Fruit fly (Drosophila melanogaster): ENCODE data around the gene CG3309.

CG3309 gene

DNA sequence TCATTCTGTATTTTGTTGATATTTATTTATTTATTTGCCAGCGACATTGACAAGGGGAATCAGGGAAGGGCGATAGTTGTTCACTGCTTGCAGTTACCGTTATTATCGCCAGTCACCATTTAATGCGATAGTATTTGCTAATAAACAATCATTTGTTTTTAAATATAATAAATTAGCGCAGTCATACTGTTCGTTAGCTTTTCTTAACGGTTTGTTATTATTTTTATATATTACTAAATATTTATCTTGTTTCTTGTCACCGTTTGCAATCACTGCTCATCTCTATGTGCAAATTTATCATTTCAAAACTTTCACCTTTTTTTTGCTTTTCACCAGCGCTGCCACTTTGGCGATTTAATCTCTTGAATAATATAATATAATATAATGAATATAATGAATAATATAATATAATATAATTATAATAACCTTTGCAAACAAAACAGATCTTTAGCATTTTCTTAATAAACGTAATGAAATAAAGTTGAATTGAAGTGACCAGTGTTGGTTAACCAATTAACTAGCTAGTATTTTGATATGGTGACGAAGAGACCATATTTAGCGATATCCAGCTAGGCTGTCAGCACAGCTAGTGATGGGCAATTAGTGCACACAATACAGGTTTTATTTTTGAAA lies at the start of gene CG3309, which contains the start of gene XRCC1 (continued):
- TF ChIP-seq Hr39 (GFP tag; optimal IDR thresholded peaks at IDR 0.05) (peak; percentile 43), OdsH (GFP tag; optimal IDR thresholded peaks at IDR 0.05) (peak; percentile 51), lz (GFP tag; optimal IDR thresholded peaks at IDR 0.05) (peak; percentile 33), fd85E (GFP tag; optimal IDR thresholded peaks at IDR 0.05) (no peak), Smox (GFP tag; optimal IDR thresholded peaks at IDR 0.05) (peak; percentile 48), CG6163 (GFP tag; IDR thresholded peaks at IDR 0.05) (peak; percentile 60), CG8632 (GFP tag; optimal IDR thresholded peaks at IDR 0.05) (peak; percentile 29), CG6792 (GFP tag; optimal IDR thresholded peaks at IDR 0.05) (peak; percentile 1), Sox102F (GFP tag; optimal IDR thresholded peaks at IDR 0.05) (peak; percentile 23), Hr38 (GFP tag; optimal IDR thresholded peaks at IDR 0.05) (no peak)

DNA sequence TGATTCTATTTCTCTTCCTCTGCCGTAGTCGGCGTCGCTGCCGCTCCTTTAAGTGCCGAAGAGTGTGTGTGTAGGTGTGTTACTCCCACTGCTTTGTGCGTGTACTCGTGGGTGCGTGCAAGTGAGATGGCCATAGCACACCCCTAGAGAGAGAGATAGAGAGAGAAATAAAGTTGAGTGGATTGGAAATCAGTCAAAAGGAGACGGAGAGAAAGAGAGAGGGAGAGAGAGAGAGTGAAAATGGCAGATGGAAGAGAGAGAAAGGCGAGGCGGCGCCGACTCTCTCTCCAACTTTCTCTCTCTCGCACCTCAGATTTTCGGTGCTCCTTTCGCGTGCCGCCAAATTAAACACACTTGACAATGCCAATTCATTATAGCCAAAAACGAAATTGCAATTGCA lies 34.9 kb upstream of the CG3309 start:
- TF ChIP-seq CG8319 (GFP tag; optimal IDR thresholded peaks at IDR 0.05): no peak
- TF ChIP-seq Hr38 (GFP tag; optimal IDR thresholded peaks at IDR 0.05): no peak
- TF ChIP-seq dsx (GFP tag; optimal IDR thresholded peaks at IDR 0.05; ENCODE audit: poor library complexity, severe bottlenecking): no peak
- no peak for TF ChIP-seq fd85E (GFP tag; optimal IDR thresholded peaks at IDR 0.05)
- TF ChIP-seq CG6808 (GFP tag; optimal IDR thresholded peaks at IDR 0.05): no peak
- TF ChIP-seq CG11294 (GFP tag; IDR thresholded peaks at IDR 0.05): no peak
- TF ChIP-seq pdm3 (GFP tag; optimal IDR thresholded peaks at IDR 0.05): no peak
- TF ChIP-seq Sox15 (GFP tag; optimal IDR thresholded peaks at IDR 0.05): no peak
- TF ChIP-seq dac (GFP tag; optimal IDR thresholded peaks at IDR 0.05): no peak
- TF ChIP-seq CG8119 (GFP tag; IDR thresholded peaks at IDR 0.05): no peak
- TF ChIP-seq CG6276 (GFP tag; optimal IDR thresholded peaks at IDR 0.05): no peak
- TF ChIP-seq acj6 (GFP tag; optimal IDR thresholded peaks at IDR 0.05): no peak

dm6 chrX:5363116-5363515 lies 34.0 kb upstream of the CG3309 start:
- TF ChIP-seq spab (GFP tag; optimal IDR thresholded peaks at IDR 0.05) (peak; percentile 14), CG31627 (GFP tag; optimal IDR thresholded peaks at IDR 0.05) (no peak)

- TF ChIP-seq svp (GFP tag): no peak
- TF ChIP-seq CG34406 (GFP tag; optimal IDR thresholded peaks at IDR 0.05): no peak
- no peak for TF ChIP-seq eg (GFP tag; IDR thresholded peaks at IDR 0.05)
- TF ChIP-seq Ets96B (tag; optimal IDR thresholded peaks at IDR 0.05): no peak
- no peak for TF ChIP-seq CG6276 (GFP tag; optimal IDR thresholded peaks at IDR 0.05)
- TF ChIP-seq CG6792 (GFP tag; optimal IDR thresholded peaks at IDR 0.05): no peak
- no peak for TF ChIP-seq vri (GFP tag; optimal IDR thresholded peaks at IDR 0.05)
- no peak for TF ChIP-seq Sox102F (GFP tag; optimal IDR thresholded peaks at IDR 0.05)
- no peak for TF ChIP-seq CG9139 (GFP tag; optimal IDR thresholded peaks at IDR 0.05)
- TF ChIP-seq Eip93F (GFP tag; optimal IDR thresholded peaks at IDR 0.05): no peak
- TF ChIP-seq CG6854 (GFP tag; optimal IDR thresholded peaks at IDR 0.05): no peak
Measured at dm6 chrX:5358813-5359212, 29.7 kb upstream of the CG3309 start.

DNA sequence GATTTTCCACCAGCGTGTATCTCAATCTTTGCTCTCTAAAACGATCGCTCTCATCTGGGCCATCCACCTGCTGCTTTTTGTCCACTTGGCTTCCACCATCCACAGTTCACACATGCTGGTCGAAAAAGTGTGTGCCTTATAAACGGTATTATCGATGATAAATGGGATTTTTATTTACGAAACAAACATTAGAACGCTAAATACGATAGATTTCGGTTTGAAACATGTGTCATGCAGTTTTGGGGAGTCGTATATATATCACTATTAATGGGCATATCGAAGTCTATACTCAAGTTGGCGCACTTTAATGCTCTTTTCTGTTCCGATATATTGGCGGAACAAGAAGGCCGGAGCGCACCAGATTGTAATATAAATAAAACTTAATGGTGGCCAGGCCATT lies 27.9 kb upstream of the CG3309 start:
- no peak for TF ChIP-seq Hr4 (GFP tag; optimal IDR thresholded peaks at IDR 0.05)
- peak; percentile 13 for TF ChIP-seq Eip78C (GFP tag)
- TF ChIP-seq Lpt (GFP tag; optimal IDR thresholded peaks at IDR 0.05): no peak

All from whole organism, prepupa.